Fruit fly (Drosophila melanogaster) whole organism, embryonic: ENCODE results near the gene CG12017.

ENCODE experiments used
- CG10654 ChIP-seq: fragments of 200-800 bp; sonication (Bioruptor generic); optimal IDR thresholded peaks from 2 replicates; lab custom pipeline; 2016; ENCODE audit warnings: missing biosample characterization, missing genetic modification characterization
- CG11696 ChIP-seq: fragments of 200-800 bp; sonication (Bioruptor generic); IDR thresholded peaks from 2 replicates; pipeline ENCODE4 v1.3.6; 2022; ENCODE audit warnings: missing biosample characterization, missing genetic modification characterization
- CG12104 ChIP-seq: fragments of 200-800 bp; sonication (Bioruptor generic); optimal IDR thresholded peaks from 3 replicates; lab custom pipeline; 2016; ENCODE audit warnings: missing biosample characterization, missing genetic modification characterization
- CG12236 ChIP-seq: fragments of 200-800 bp; sonication (Bioruptor generic); optimal IDR thresholded peaks from 2 replicates; lab custom pipeline; 2016; ENCODE audit warnings: missing biosample characterization, missing genetic modification characterization
- CG14441 ChIP-seq: fragments of 200-800 bp; sonication (Bioruptor generic); IDR thresholded peaks from 2 replicates; pipeline ENCODE4 v1.3.6; 2022; ENCODE audit warnings: missing biosample characterization, missing genetic modification characterization
- CG15514 ChIP-seq: fragments of 200-800 bp; sonication (Bioruptor generic); optimal IDR thresholded peaks from 3 replicates; lab custom pipeline; 2017; ENCODE audit warnings: missing biosample characterization, missing genetic modification characterization, mild to moderate bottlenecking, moderate library complexity, missing genetic modification reagents
- CG17359 ChIP-seq: fragments of 200-800 bp; sonication (Bioruptor generic); optimal IDR thresholded peaks from 3 replicates; lab custom pipeline; 2018; ENCODE audit warnings: missing biosample characterization, mild to moderate bottlenecking, missing genetic modification characterization, moderate library complexity
- CG1792 ChIP-seq: fragments of 200-800 bp; sonication (Bioruptor generic); optimal IDR thresholded peaks from 2 replicates; lab custom pipeline; 2016; ENCODE audit warnings: missing biosample characterization, missing genetic modification characterization
- CG18476 ChIP-seq: fragments of 200-800 bp; sonication (Bioruptor generic); optimal IDR thresholded peaks from 2 replicates; lab custom pipeline; 2016; ENCODE audit warnings: missing biosample characterization, mild to moderate bottlenecking, missing genetic modification characterization
- CG2202 ChIP-seq: fragments of 200-800 bp; sonication (Bioruptor generic); optimal IDR thresholded peaks from 2 replicates; lab custom pipeline; 2018; ENCODE audit warnings: missing biosample characterization, mild to moderate bottlenecking, missing genetic modification characterization
- CG2875 ChIP-seq: fragments of 200-800 bp; sonication (Bioruptor generic); optimal IDR thresholded peaks from 2 replicates; lab custom pipeline; 2017; ENCODE audit warnings: missing biosample characterization, mild to moderate bottlenecking, missing genetic modification characterization, missing genetic modification reagents
- CG2889 ChIP-seq: fragments of 200-800 bp; sonication (Bioruptor generic); IDR thresholded peaks from 3 replicates; pipeline ENCODE4 v1.3.6; 2022; ENCODE audit warnings: missing biosample characterization, missing genetic modification characterization
- CG30403 ChIP-seq: fragments of 200-800 bp; sonication (Bioruptor generic); optimal IDR thresholded peaks from 3 replicates; lab custom pipeline; 2016; ENCODE audit warnings: missing biosample characterization, missing genetic modification characterization
- CG3995 ChIP-seq: fragments of 200-800 bp; sonication (Bioruptor generic); optimal IDR thresholded peaks from 3 replicates; lab custom pipeline; 2016; ENCODE audit warnings: missing biosample characterization, missing genetic modification characterization
- CG4328 ChIP-seq: fragments of 200-800 bp; sonication (Bioruptor generic); optimal IDR thresholded peaks from 3 replicates; lab custom pipeline; 2017; ENCODE audit warnings: missing biosample characterization, missing genetic modification reagents, missing genetic modification characterization
- CG4404 ChIP-seq: fragments of 200-800 bp; sonication (Bioruptor generic); IDR thresholded peaks from 2 replicates; pipeline ENCODE4 v1.3.6; 2022; ENCODE audit warnings: missing biosample characterization, missing genetic modification characterization
- CG8944 ChIP-seq: fragments of 200-800 bp; sonication (Bioruptor generic); optimal IDR thresholded peaks from 3 replicates; lab custom pipeline; 2016; ENCODE audit warnings: missing biosample characterization, missing genetic modification characterization
- CG9727 ChIP-seq: fragments of 200-800 bp; sonication (Bioruptor generic); optimal IDR thresholded peaks from 3 replicates; lab custom pipeline; 2017; ENCODE audit warnings: missing biosample characterization, mild to moderate bottlenecking, missing genetic modification characterization
- CoRest ChIP-seq: fragments of 200-800 bp; sonication (Bioruptor generic); optimal IDR thresholded peaks from 3 replicates; lab custom pipeline; 2018; ENCODE audit warnings: missing biosample characterization, mild to moderate bottlenecking, missing genetic modification characterization, moderate library complexity
- Hsf ChIP-seq: fragments of 200-800 bp; sonication (Bioruptor generic); optimal IDR thresholded peaks from 3 replicates; lab custom pipeline; 2016; ENCODE audit warnings: missing biosample characterization, missing genetic modification characterization
- MTF-1 ChIP-seq: fragments of 200-800 bp; sonication (Bioruptor generic); optimal IDR thresholded peaks from 2 replicates; lab custom pipeline; 2018; ENCODE audit warnings: missing biosample characterization, mild to moderate bottlenecking, missing genetic modification characterization, borderline replicate concordance
- NFAT ChIP-seq: fragments of 200-800 bp; sonication (Bioruptor generic); IDR thresholded peaks from 2 replicates; pipeline ENCODE4 v1.3.6; 2022; ENCODE audit warnings: missing biosample characterization, missing genetic modification characterization
- Sin3A ChIP-seq: fragments of >200 bp; optimal IDR thresholded peaks from 2 replicates; lab custom pipeline; 2018
- Spps ChIP-seq: fragments of 200-800 bp; sonication (Bioruptor generic); optimal IDR thresholded peaks from 2 replicates; lab custom pipeline; 2018; ENCODE audit warnings: missing biosample characterization, mild to moderate bottlenecking, missing genetic modification characterization
- TFAM ChIP-seq: fragments of 200-800 bp; sonication (Bioruptor generic); optimal IDR thresholded peaks from 2 replicates; lab custom pipeline; 2017; ENCODE audit warnings: missing biosample characterization, missing genetic modification characterization, inconsistent platforms
- al ChIP-seq: fragments of 200-800 bp; sonication (Bioruptor generic); IDR thresholded peaks from 2 replicates; pipeline ENCODE4 v1.3.6; 2022; ENCODE audit warnings: missing biosample characterization, missing genetic modification characterization
- ara ChIP-seq: fragments of 200-800 bp; sonication (Bioruptor generic); IDR thresholded peaks from 2 replicates; pipeline ENCODE4 v1.3.6; 2022; ENCODE audit warnings: missing biosample characterization, missing genetic modification characterization
- chif ChIP-seq, 2 experiments: fragments of 200-800 bp; sonication (Bioruptor generic); optimal IDR thresholded peaks; 3 replicates each; lab custom pipeline; 2016; ENCODE audit warnings: missing biosample characterization in 2 of 2, missing genetic modification characterization in 2 of 2
- dati ChIP-seq: fragments of 200-800 bp; sonication (Bioruptor generic); IDR thresholded peaks from 2 replicates; pipeline ENCODE4 v1.3.6; 2022; ENCODE audit warnings: missing biosample characterization, missing genetic modification characterization
- dpn ChIP-seq, 2 experiments: fragments of 200-800 bp; sonication (Bioruptor generic); optimal IDR thresholded peaks; 3 replicates each; lab custom pipeline; 2016; ENCODE audit warnings: missing biosample characterization in 2 of 2, missing genetic modification characterization in 2 of 2
- eve ChIP-seq, 2 experiments: fragments of >200 bp; optimal IDR thresholded peaks; 2 replicates each; lab custom pipeline; 2017; ENCODE audit warnings: missing biosample characterization in 2 of 2, missing genetic modification characterization in 2 of 2
- eyg ChIP-seq: fragments of 200-800 bp; sonication (Bioruptor generic); optimal IDR thresholded peaks from 3 replicates; lab custom pipeline; 2016; ENCODE audit warnings: missing biosample characterization, missing genetic modification characterization
- her ChIP-seq: fragments of 200-800 bp; sonication (Bioruptor generic); optimal IDR thresholded peaks from 2 replicates; lab custom pipeline; 2016; ENCODE audit warnings: missing biosample characterization, missing genetic modification characterization
- jing ChIP-seq: fragments of 200-800 bp; sonication (Bioruptor generic); optimal IDR thresholded peaks from 2 replicates; lab custom pipeline; 2018; ENCODE audit warnings: missing biosample characterization, mild to moderate bottlenecking, missing genetic modification characterization
- klu ChIP-seq: fragments of 200-800 bp; sonication (Bioruptor generic); IDR thresholded peaks from 2 replicates; pipeline ENCODE4 v1.3.6; 2022; ENCODE audit warnings: missing biosample characterization, missing genetic modification characterization
- knrl ChIP-seq: fragments of 200-800 bp; sonication (Bioruptor generic); IDR thresholded peaks from 3 replicates; pipeline ENCODE4 v1.3.6; 2022; ENCODE audit warnings: missing biosample characterization, missing genetic modification characterization; ENCODE audit not compliant: partially characterized antibody
- nau ChIP-seq: fragments of 200-800 bp; sonication (Bioruptor generic); optimal IDR thresholded peaks from 3 replicates; lab custom pipeline; 2017; ENCODE audit warnings: missing biosample characterization, mild to moderate bottlenecking, missing genetic modification characterization, missing genetic modification reagents
- pho ChIP-seq: fragments of 200-800 bp; sonication (Bioruptor generic); optimal IDR thresholded peaks from 2 replicates; lab custom pipeline; 2016; ENCODE audit warnings: missing biosample characterization, missing genetic modification characterization
- pita ChIP-seq: fragments of 200-800 bp; sonication (Bioruptor generic); optimal IDR thresholded peaks from 2 replicates; lab custom pipeline; 2017; ENCODE audit warnings: missing biosample characterization, mild to moderate bottlenecking, missing genetic modification characterization
- prd ChIP-seq, 3 experiments: fragments of >200 bp in 2 of 3; fragments of 200-800 bp in 1 of 3; sonication (Bioruptor generic) in 1 of 3; optimal IDR thresholded peaks in 2 of 3; IDR thresholded peaks in 1 of 3; 2 replicates in 2 of 3; 3 replicates in 1 of 3; pipeline versions ENCODE4 v1.3.6 to Lab custom; 2017 to 2022; ENCODE audit warnings: missing biosample characterization in 1 of 3, missing genetic modification characterization in 1 of 3
- ranshi ChIP-seq: fragments of 200-800 bp; sonication (Bioruptor generic); IDR thresholded peaks from 2 replicates; pipeline ENCODE4 v1.3.6; 2022; ENCODE audit warnings: missing biosample characterization, missing genetic modification characterization
- schlank ChIP-seq: fragments of 200-800 bp; sonication (Bioruptor generic); optimal IDR thresholded peaks from 2 replicates; lab custom pipeline; 2018; ENCODE audit warnings: missing biosample characterization, mild to moderate bottlenecking, missing genetic modification characterization
- sug ChIP-seq: fragments of 200-800 bp; optimal IDR thresholded peaks from 2 replicates; lab custom pipeline; 2019; ENCODE audit warnings: missing biosample characterization, mild to moderate bottlenecking, missing genetic modification characterization, moderate library complexity
- twi ChIP-seq: fragments of 200-800 bp; optimal IDR thresholded peaks from 2 replicates; lab custom pipeline; 2019; ENCODE audit warnings: missing biosample characterization, mild to moderate bottlenecking, missing genetic modification characterization, moderate library complexity
- unc-4 ChIP-seq: fragments of 200-800 bp; sonication (Bioruptor generic); IDR thresholded peaks from 2 replicates; pipeline ENCODE4 v1.3.6; 2022; ENCODE audit warnings: missing biosample characterization, missing genetic modification characterization; ENCODE audit not compliant: partially characterized antibody
- unpg ChIP-seq: fragments of 200-800 bp; sonication (Bioruptor generic); optimal IDR thresholded peaks from 3 replicates; lab custom pipeline; 2018; ENCODE audit warnings: missing biosample characterization, mild to moderate bottlenecking, missing genetic modification characterization, moderate library complexity
- vfl ChIP-seq: fragments of 200-800 bp; sonication (Bioruptor generic); optimal IDR thresholded peaks from 2 replicates; lab custom pipeline; 2016; ENCODE audit warnings: missing biosample characterization, missing genetic modification characterization
- zen ChIP-seq: fragments of 200-800 bp; sonication (Bioruptor generic); optimal IDR thresholded peaks from 3 replicates; lab custom pipeline; 2018; ENCODE audit warnings: missing biosample characterization, mild to moderate bottlenecking, missing genetic modification characterization, moderate library complexity

CG12017 gene

DNA sequence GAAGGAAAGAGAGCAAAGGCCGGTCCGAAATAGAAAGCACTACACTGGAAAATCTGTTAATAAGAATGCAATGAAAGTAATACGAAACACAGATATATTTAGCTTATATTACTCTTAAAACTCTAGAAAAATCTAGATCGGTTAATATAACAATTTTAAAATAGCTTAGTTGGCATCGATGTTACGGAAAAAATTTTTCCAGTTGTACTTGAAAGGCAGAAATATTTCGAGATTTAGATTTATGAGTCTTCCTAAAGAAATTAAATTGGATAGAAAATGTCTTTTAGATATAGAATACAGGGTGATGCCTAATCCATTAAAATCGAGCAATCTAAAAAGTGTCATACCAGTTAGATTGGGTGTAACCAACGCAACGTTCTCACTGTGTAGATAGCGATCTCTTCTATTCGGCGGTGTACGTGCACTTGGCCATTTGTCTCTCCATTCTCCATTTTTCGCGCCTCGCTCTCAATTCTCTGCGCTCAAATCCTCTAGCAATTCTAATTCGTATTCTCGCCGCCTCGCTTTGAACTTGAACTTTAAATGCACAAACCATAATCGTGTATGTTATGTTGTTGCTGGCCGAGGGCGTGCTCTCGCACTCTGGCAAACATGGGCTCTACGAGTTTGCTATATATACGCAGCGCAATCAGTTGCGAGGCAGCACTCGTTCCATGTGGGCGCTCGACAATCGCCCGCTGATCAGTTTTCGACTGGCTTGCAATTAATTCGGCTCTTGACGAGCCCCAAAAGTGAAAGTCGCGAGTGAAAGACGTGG, 29.9 kb upstream of the CG12017 start (continued):
- peak; percentile 71 for TF ChIP-seq TFAM
- peak; percentile 88 for TF ChIP-seq klu (GFP tag; lab: Robert Waterston, UW)
- peak; percentile 92 for TF ChIP-seq CG4328 (GFP tag; lab: Kevin White, UChicago)
- peak in 1 of 2 experiments; percentile 99 for TF ChIP-seq eve (GFP tag; optimal IDR thresholded peaks at IDR 0.05; lab: Kevin White, UChicago)
- peak; percentile 85 for TF ChIP-seq CG17359 (tag; lab: Kevin White, UChicago)
- TF ChIP-seq CG8944 (GFP tag; lab: Kevin White, UChicago), result peak; percentile 94
- peak; percentile 94 for TF ChIP-seq CG12236 (GFP tag; lab: Kevin White, UChicago)
- TF ChIP-seq eyg (GFP tag; lab: Kevin White, UChicago), result peak; percentile 76
- peak; percentile 87 for TF ChIP-seq al (GFP tag; lab: Robert Waterston, UW)
- TF ChIP-seq pho (GFP tag; lab: Kevin White, UChicago), result peak; percentile 96
- TF ChIP-seq pita (GFP tag; lab: Kevin White, UChicago), result no peak
- TF ChIP-seq CG15514, result peak; percentile 73
- peak; percentile 88 for TF ChIP-seq her (GFP tag; lab: Kevin White, UChicago)
- TF ChIP-seq dati (GFP tag; lab: Robert Waterston, UW), result peak; percentile 38; the same call in 1 of the 2 replicates
- peak; percentile 98 for TF ChIP-seq CG30403 (GFP tag; lab: Kevin White, UChicago)
- peak; percentile 76 for TF ChIP-seq schlank (tag; lab: Kevin White, UChicago)
- TF ChIP-seq ranshi (GFP tag; lab: Robert Waterston, UW), result peak; percentile 81
- peak; percentile 98 for TF ChIP-seq CG9727
- peak; percentile 38 for TF ChIP-seq MTF-1 (GFP tag; lab: Kevin White, UChicago)
- peak; percentile 95 to 96 for TF ChIP-seq dpn (GFP tag; optimal IDR thresholded peaks at IDR 0.05; lab: Kevin White, UChicago)
- TF ChIP-seq CG2202 (tag; lab: Kevin White, UChicago), result peak; percentile 91
- TF ChIP-seq vfl, result peak; percentile 85
- 0 out of 2 replicates have a peak, but pooled peaks have one; percentile 15 for TF ChIP-seq unc-4 (GFP tag; lab: Robert Waterston, UW)
- peak; percentile 91 for TF ChIP-seq CG1792 (GFP tag; lab: Kevin White, UChicago)
- peak; percentile 83 for TF ChIP-seq CG10654
- TF ChIP-seq Spps (tag; lab: Kevin White, UChicago), result peak; percentile 80
- peak; percentile 64 for TF ChIP-seq CG3995
- peak; percentile 93 for TF ChIP-seq nau (GFP tag; lab: Kevin White, UChicago)
- TF ChIP-seq Hsf (GFP tag; lab: Kevin White, UChicago), result peak; percentile 97
- TF ChIP-seq CG4404, result peak; percentile 79
- no peak for TF ChIP-seq Sin3A
- peak; percentile 80 for TF ChIP-seq ara
- peak; percentile 95 for TF ChIP-seq CG12104 (GFP tag; lab: Kevin White, UChicago)
- peak; percentile 92 for TF ChIP-seq CG2875 (GFP tag; lab: Kevin White, UChicago)
- peak; percentile 88 for TF ChIP-seq jing
- peak; percentile 85 for TF ChIP-seq zen (tag; lab: Kevin White, UChicago)
- peak; percentile 92 for TF ChIP-seq CG18476
- TF ChIP-seq twi, result peak; percentile 93
- peak; percentile 92 for TF ChIP-seq sug
- peak; percentile 83 for TF ChIP-seq NFAT (GFP tag; lab: Robert Waterston, UW)
- TF ChIP-seq prd (optimal IDR thresholded peaks at IDR 0.05; lab: Kevin White, UChicago), result no peak
- peak; percentile 93 for TF ChIP-seq prd (GFP tag; IDR thresholded peaks at IDR 0.05; lab: Robert Waterston, UW)
- TF ChIP-seq CoRest (tag; lab: Kevin White, UChicago), result peak; percentile 98
- no peak for TF ChIP-seq knrl (GFP tag; lab: Robert Waterston, UW)
- peak; percentile 97 for TF ChIP-seq chif (GFP tag; optimal IDR thresholded peaks at IDR 0.05; lab: Kevin White, UChicago)
- TF ChIP-seq CG14441 (GFP tag; lab: Robert Waterston, UW), result peak; percentile 84
- TF ChIP-seq CG11696 (GFP tag; lab: Robert Waterston, UW), result no peak
- TF ChIP-seq unpg (GFP tag; lab: Kevin White, UChicago), result peak; percentile 83
- TF ChIP-seq CG2889 (GFP tag; lab: Robert Waterston, UW), result peak; percentile 85
